Worm (Caenorhabditis elegans): Measurements from ENCODE around the gene nhr-98.

ce11 chrV:412820-413219 lies 40.8 kb upstream of the nhr-98 start:
- TF ChIP-seq tbp1 (GFP tag; optimal IDR thresholded peaks at IDR 0.05): no peak
- TF ChIP-seq unc-62 (GFP tag; optimal IDR thresholded peaks at IDR 0.05): no peak
- TF ChIP-seq bed-2 (GFP tag; IDR thresholded peaks at IDR 0.05): no peak
- no peak for TF ChIP-seq unc-130 (GFP tag; optimal IDR thresholded peaks at IDR 0.05)

All from whole organism, young adult.